Fruit fly (Drosophila melanogaster) Kc167 (cell line): ENCODE results near the gene CCT3.

Source experiments
- Myc ChIP-seq: fragments of >200 bp; optimal IDR thresholded peaks from 2 replicates; lab custom pipeline; 2017; ENCODE audit warnings: missing external identifiers
- Sin3A ChIP-seq: fragments of >200 bp; optimal IDR thresholded peaks from 2 replicates; lab custom pipeline; 2018; ENCODE audit warnings: missing external identifiers
- psq ChIP-seq: fragments of >200 bp; optimal IDR thresholded peaks from 2 replicates; lab custom pipeline; 2017; ENCODE audit warnings: missing external identifiers
- ttk ChIP-seq: sonication (Bioruptor generic); optimal IDR thresholded peaks from 2 replicates; lab custom pipeline; 2017; ENCODE audit warnings: missing external identifiers

DNA sequence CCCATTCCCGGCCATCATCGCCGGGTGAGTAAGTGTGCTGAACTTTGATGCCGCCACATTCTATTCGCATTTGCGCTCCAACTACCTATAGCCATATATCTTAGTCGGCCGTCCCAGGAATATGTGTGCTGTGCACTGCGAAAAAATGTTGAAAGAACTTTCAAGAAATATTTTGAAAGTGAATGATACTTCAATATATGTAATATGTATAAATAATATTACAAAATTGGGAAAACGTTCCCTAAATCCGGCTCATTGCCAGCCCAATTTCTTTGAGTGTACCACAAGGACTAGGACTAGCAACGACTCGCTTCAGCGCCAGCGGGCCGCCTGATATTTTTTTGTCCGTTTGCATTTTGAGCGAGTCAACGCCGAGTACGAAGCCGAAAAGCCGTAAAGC lies 25.8 kb downstream of the CCT3 start:
- TF ChIP-seq psq (lab: Kevin White, UChicago) (no peak), Sin3A (lab: Kevin White, UChicago) (no peak), Myc (lab: Kevin White, UChicago) (no peak), ttk (lab: Kevin White, UChicago) (no peak)
